Worm (Caenorhabditis elegans) whole organism, L2 larva: ENCODE results near the gene T25D1.1.

Source experiments
- lin-13 ChIP-seq: fragments of 150-350 bp; optimal IDR thresholded peaks from 2 replicates; lab custom pipeline; 2014; ENCODE audit warnings: missing biosample characterization, missing genetic modification reagents, missing genetic modification characterization
- lin-39 ChIP-seq: fragments of 150-350 bp; optimal IDR thresholded peaks from 2 replicates; lab custom pipeline; 2014; ENCODE audit warnings: missing biosample characterization, missing genetic modification reagents, missing genetic modification characterization
- lsy-2 ChIP-seq, 2 experiments: fragments of 150-350 bp in 1 of 2; sonication (generic microtip) in 1 of 2; optimal IDR thresholded peaks; 2 replicates each; lab custom pipeline; 2014 to 2017; ENCODE audit warnings: missing biosample characterization in 2 of 2, missing genetic modification characterization in 2 of 2
- mdl-1 ChIP-seq, 2 experiments: fragments of 150-350 bp in 1 of 2; sonication (generic microtip) in 1 of 2; optimal IDR thresholded peaks; 2 replicates each; lab custom pipeline; 2017; ENCODE audit warnings: missing biosample characterization in 2 of 2, missing genetic modification characterization in 2 of 2
- unc-55 ChIP-seq: fragments of 150-350 bp; sonication (generic microtip); optimal IDR thresholded peaks from 3 replicates; lab custom pipeline; 2014; ENCODE audit warnings: missing biosample characterization, missing genetic modification reagents, missing genetic modification characterization

DNA sequence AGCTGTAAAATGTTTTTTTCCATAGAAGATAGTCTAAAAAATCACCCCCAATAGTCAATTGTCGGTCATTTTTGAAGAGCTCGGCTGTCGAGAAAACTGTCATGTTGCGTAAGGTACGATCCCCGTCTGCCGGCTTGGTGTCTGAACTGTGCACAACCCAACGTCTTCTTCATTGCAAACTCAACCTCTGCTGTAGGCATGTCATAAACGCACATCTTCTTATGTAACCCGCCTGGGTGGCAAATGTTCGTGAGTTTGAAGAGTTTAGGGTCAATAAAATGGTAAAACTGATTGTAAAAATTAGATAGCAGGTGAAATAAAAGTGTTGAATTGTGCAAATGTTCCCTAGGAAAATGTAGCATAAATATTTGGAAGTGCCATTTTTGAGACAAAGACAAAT lies 4.7 kb downstream of the T25D1.1 start:
- TF ChIP-seq mdl-1 (tag; optimal IDR thresholded peaks at IDR 0.05; lab: Kevin White, UChicago) (no peak), lin-39 (tag; lab: Kevin White, UChicago) (no peak), lsy-2 (tag; optimal IDR thresholded peaks at IDR 0.05; lab: Kevin White, UChicago) (no peak), unc-55 (no peak), lin-13 (GFP tag; lab: Kevin White, UChicago) (no peak)
